Fruit fly (Drosophila melanogaster) whole organism, pupa: Measurements from ENCODE around the gene CG11076.

Experiments
- CG32121 ChIP-seq: fragments of 200-800 bp; sonication (Bioruptor generic); IDR thresholded peaks from 2 replicates; pipeline ENCODE4 v1.3.6; 2022; ENCODE audit warnings: missing biosample characterization, missing genetic modification characterization
- D1 ChIP-seq: fragments of 200-800 bp; sonication (Bioruptor generic); optimal IDR thresholded peaks from 2 replicates; lab custom pipeline; 2018; ENCODE audit warnings: missing biosample characterization, mild to moderate bottlenecking, missing genetic modification characterization, moderate library complexity
- EcR ChIP-seq: fragments of 200-800 bp; sonication (Bioruptor generic); optimal IDR thresholded peaks from 3 replicates; lab custom pipeline; 2019; ENCODE audit warnings: missing biosample characterization, missing genetic modification characterization, mild to moderate bottlenecking, moderate library complexity, missing genetic modification reagents
- Ets98B ChIP-seq: fragments of 200-800 bp; sonication (Bioruptor generic); IDR thresholded peaks from 2 replicates; pipeline ENCODE4 v1.3.6; 2022; ENCODE audit warnings: missing biosample characterization, missing genetic modification characterization
- Pif1A ChIP-seq: fragments of 200-800 bp; sonication (Bioruptor generic); optimal IDR thresholded peaks from 3 replicates; lab custom pipeline; 2016; ENCODE audit warnings: missing biosample characterization, missing genetic modification characterization
- rn ChIP-seq: fragments of 200-800 bp; sonication (Bioruptor generic); IDR thresholded peaks from 2 replicates; pipeline ENCODE4 v1.3.6; 2022; ENCODE audit warnings: missing biosample characterization, missing genetic modification characterization

DNA sequence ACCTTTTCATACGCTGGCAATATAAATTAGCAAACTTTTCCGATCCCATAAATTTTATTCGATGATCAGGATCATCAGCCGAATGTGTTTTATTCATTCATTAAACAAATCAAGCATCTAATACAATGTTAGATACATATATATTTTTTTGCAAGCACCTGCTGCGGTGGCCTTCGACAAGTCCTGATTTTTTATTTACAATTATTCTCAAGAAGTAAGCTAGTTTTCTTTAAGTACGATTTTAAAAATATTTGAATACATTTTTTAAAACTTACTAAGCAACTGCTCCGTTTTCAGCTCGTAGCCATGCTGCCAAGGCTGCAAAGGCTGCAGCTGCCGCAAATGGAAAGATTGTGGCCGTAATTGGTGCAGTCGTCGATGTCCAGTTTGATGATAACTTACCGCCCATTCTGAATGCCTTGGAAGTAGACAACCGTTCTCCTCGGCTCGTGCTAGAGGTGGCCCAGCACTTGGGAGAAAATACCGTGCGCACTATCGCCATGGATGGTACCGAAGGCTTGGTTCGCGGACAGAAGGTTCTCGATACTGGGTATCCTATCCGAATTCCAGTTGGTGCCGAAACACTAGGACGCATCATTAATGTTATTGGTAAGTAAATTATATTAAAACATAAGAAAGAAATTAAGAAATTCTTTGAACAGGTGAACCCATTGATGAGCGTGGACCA is 1.2 kb upstream of the CG11076 start:
- no peak for TF ChIP-seq EcR (GFP tag; lab: Kevin White, UChicago)
- no peak for TF ChIP-seq Ets98B (GFP tag; lab: Robert Waterston, UW)
- no peak for TF ChIP-seq D1 (tag; lab: Kevin White, UChicago)
- TF ChIP-seq CG32121 (GFP tag; lab: Robert Waterston, UW) = no peak
- no peak for TF ChIP-seq Pif1A
- TF ChIP-seq rn (GFP tag; lab: Robert Waterston, UW) = no peak
